Worm (Caenorhabditis elegans) whole organism, L1 larva: ENCODE measurements around the gene rpl-22.

Experiments
- C04F5.9 ChIP-seq: sonication (generic microtip); optimal IDR thresholded peaks from 2 replicates; lab custom pipeline; 2016; ENCODE audit warnings: missing genetic modification characterization, missing compliant biosample characterization
- C34B4.2 ChIP-seq: sonication (generic microtip); optimal IDR thresholded peaks from 2 replicates; lab custom pipeline; 2017; ENCODE audit warnings: mild to moderate bottlenecking, missing genetic modification characterization, missing compliant biosample characterization
- Y116A8C.19 ChIP-seq: sonication (generic microtip); optimal IDR thresholded peaks from 2 replicates; lab custom pipeline; 2016; ENCODE audit warnings: missing compliant biosample characterization, missing genetic modification characterization, borderline replicate concordance
- alr-1 ChIP-seq: fragments of 200-800 bp; sonication (Bioruptor generic); optimal IDR thresholded peaks from 2 replicates; lab custom pipeline; 2018; ENCODE audit warnings: borderline replicate concordance, mild to moderate bottlenecking, missing genetic modification characterization, missing compliant biosample characterization
- ceh-82 ChIP-seq, 3 experiments: fragments of 150-350 bp in 1 of 3; sonication (generic microtip) in 2 of 3; optimal IDR thresholded peaks; 2 replicates each; lab custom pipeline; 2014 to 2017; ENCODE audit warnings: missing biosample characterization in 3 of 3, missing genetic modification characterization in 3 of 3
- ceh-88 ChIP-seq: fragments of 200-800 bp; sonication (Bioruptor generic); IDR thresholded peaks from 2 replicates; pipeline ENCODE4 v1.3.6; 2022; ENCODE audit warnings: missing genetic modification characterization, missing compliant biosample characterization
- ces-1 ChIP-seq: fragments of 150-350 bp; optimal IDR thresholded peaks from 2 replicates; lab custom pipeline; 2014; ENCODE audit warnings: missing biosample characterization, missing genetic modification reagents, missing genetic modification characterization
- dpl-1 ChIP-seq, 3 experiments: fragments of 150-350 bp in 2 of 3; sonication (generic microtip) in 1 of 3; optimal IDR thresholded peaks; 2 replicates each; lab custom pipeline; 2014 to 2017; ENCODE audit warnings: missing biosample characterization in 3 of 3, missing genetic modification characterization in 3 of 3, missing genetic modification reagents in 3 of 3
- efl-1 ChIP-seq, 4 experiments: fragments of 150-350 bp; optimal IDR thresholded peaks in 3 of 4; peaks in 1 of 4; 1 replicate in 1 of 4; 2 replicates in 3 of 4; lab custom pipeline; 2014; ENCODE audit warnings: missing biosample characterization in 2 of 4, missing genetic modification characterization in 2 of 4, missing genetic modification reagents in 2 of 4
- efl-3 ChIP-seq: fragments of 200-800 bp; sonication (Bioruptor generic); optimal IDR thresholded peaks from 2 replicates; lab custom pipeline; 2018; ENCODE audit warnings: mild to moderate bottlenecking, missing genetic modification characterization, missing compliant biosample characterization
- elt-3 ChIP-seq, 6 experiments: fragments of 150-350 bp in 1 of 6; sonication (generic microtip); optimal IDR thresholded peaks; 2 replicates each; lab custom pipeline; 2017 to 2018; ENCODE audit warnings: missing biosample characterization in 6 of 6, missing genetic modification characterization in 6 of 6, inconsistent platforms in 1 of 6
- fkh-10 ChIP-seq: sonication (generic microtip); optimal IDR thresholded peaks from 2 replicates; lab custom pipeline; 2017; ENCODE audit warnings: missing biosample characterization, missing genetic modification reagents, missing genetic modification characterization
- fkh-8 ChIP-seq: sonication (generic microtip); optimal IDR thresholded peaks from 2 replicates; lab custom pipeline; 2016; ENCODE audit warnings: mild to moderate bottlenecking, missing genetic modification characterization, missing compliant biosample characterization
- fos-1 ChIP-seq: fragments of 150-350 bp; optimal IDR thresholded peaks from 2 replicates; lab custom pipeline; 2014; ENCODE audit warnings: missing biosample characterization, missing genetic modification characterization
- grh-1 ChIP-seq: fragments of 200-800 bp; sonication (Bioruptor generic); IDR thresholded peaks from 2 replicates; pipeline ENCODE4 v1.3.6; 2022; ENCODE audit warnings: missing genetic modification reagents, missing genetic modification characterization, missing compliant biosample characterization
- hlh-17 ChIP-seq: fragments of 200-800 bp; sonication (Bioruptor generic); optimal IDR thresholded peaks from 2 replicates; lab custom pipeline; 2018; ENCODE audit warnings: missing genetic modification characterization, mild to moderate bottlenecking, missing compliant biosample characterization, moderate library complexity, borderline replicate concordance
- irx-1 ChIP-seq: sonication (generic microtip); optimal IDR thresholded peaks from 2 replicates; lab custom pipeline; 2016; ENCODE audit warnings: missing genetic modification characterization, missing compliant biosample characterization
- lin-14 ChIP-seq: fragments of 200-800 bp; sonication (Bioruptor generic); optimal IDR thresholded peaks from 2 replicates; lab custom pipeline; 2018; ENCODE audit warnings: mild to moderate bottlenecking, missing genetic modification characterization, moderate library complexity, missing compliant biosample characterization
- lir-3 ChIP-seq: sonication (generic microtip); optimal IDR thresholded peaks from 2 replicates; lab custom pipeline; 2016; ENCODE audit warnings: mild to moderate bottlenecking, missing genetic modification characterization, moderate library complexity, missing compliant biosample characterization; ENCODE audit not compliant: poor library complexity
- lsy-2 ChIP-seq, 2 experiments: fragments of 150-350 bp; optimal IDR thresholded peaks; 2 replicates each; lab custom pipeline; 2014; ENCODE audit warnings: missing biosample characterization in 2 of 2, missing genetic modification characterization in 2 of 2
- mab-9 ChIP-seq: fragments of 200-800 bp; sonication (Bioruptor generic); IDR thresholded peaks from 2 replicates; pipeline ENCODE4 v1.3.6; 2022; ENCODE audit warnings: missing genetic modification reagents, missing genetic modification characterization, missing compliant biosample characterization
- mef-2 ChIP-seq: fragments of 150-350 bp; optimal IDR thresholded peaks from 2 replicates; lab custom pipeline; 2014; ENCODE audit warnings: missing biosample characterization, missing genetic modification characterization
- mep-1 ChIP-seq: fragments of 150-350 bp; optimal IDR thresholded peaks from 2 replicates; lab custom pipeline; 2014; ENCODE audit warnings: missing biosample characterization, missing genetic modification characterization
- nhr-12 ChIP-seq: sonication (generic microtip); optimal IDR thresholded peaks from 2 replicates; lab custom pipeline; 2017; ENCODE audit warnings: missing biosample characterization, missing genetic modification characterization
- nhr-237 ChIP-seq: fragments of 150-350 bp; optimal IDR thresholded peaks from 2 replicates; lab custom pipeline; 2014; ENCODE audit warnings: missing biosample characterization, missing genetic modification characterization
- nhr-47 ChIP-seq: sonication (generic microtip); optimal IDR thresholded peaks from 2 replicates; lab custom pipeline; 2016; ENCODE audit warnings: mild to moderate bottlenecking, missing genetic modification characterization, moderate library complexity, missing compliant biosample characterization
- nhr-71 ChIP-seq: sonication (generic microtip); optimal IDR thresholded peaks from 2 replicates; lab custom pipeline; 2016; ENCODE audit warnings: mild to moderate bottlenecking, missing genetic modification characterization, moderate library complexity, missing compliant biosample characterization
- pag-3 ChIP-seq: sonication (generic microtip); optimal IDR thresholded peaks from 2 replicates; lab custom pipeline; 2017; ENCODE audit warnings: missing genetic modification characterization, mild to moderate bottlenecking, missing compliant biosample characterization, antibody characterized with exemption, borderline replicate concordance; ENCODE audit not compliant: insufficient read depth
- pax-3 ChIP-seq: fragments of 200-800 bp; sonication (Bioruptor generic); optimal IDR thresholded peaks from 2 replicates; lab custom pipeline; 2018; ENCODE audit warnings: mild to moderate bottlenecking, missing genetic modification characterization, moderate library complexity, missing compliant biosample characterization
- pqm-1 ChIP-seq: sonication (generic microtip); optimal IDR thresholded peaks from 3 replicates; lab custom pipeline; 2017; ENCODE audit warnings: missing biosample characterization, missing genetic modification characterization
- skn-1 ChIP-seq: fragments of 150-350 bp; optimal IDR thresholded peaks from 2 replicates; lab custom pipeline; 2014; ENCODE audit warnings: missing biosample characterization, missing genetic modification characterization
- snpc-4 ChIP-seq: fragments of 150-350 bp; optimal IDR thresholded peaks from 2 replicates; lab custom pipeline; 2014; ENCODE audit warnings: missing biosample characterization, missing genetic modification characterization
- sup-37 ChIP-seq: fragments of 200-800 bp; sonication (Bioruptor generic); optimal IDR thresholded peaks from 2 replicates; lab custom pipeline; 2018; ENCODE audit warnings: mild to moderate bottlenecking, missing genetic modification characterization, missing compliant biosample characterization
- tlp-1 ChIP-seq: fragments of 150-350 bp; optimal IDR thresholded peaks from 2 replicates; lab custom pipeline; 2014; ENCODE audit warnings: missing biosample characterization, missing genetic modification characterization
- unc-130 ChIP-seq: fragments of 150-350 bp; optimal IDR thresholded peaks from 2 replicates; lab custom pipeline; 2017; ENCODE audit warnings: missing biosample characterization, missing genetic modification characterization, inconsistent platforms
- unc-62 ChIP-seq: fragments of 150-350 bp; optimal IDR thresholded peaks from 2 replicates; lab custom pipeline; 2014; ENCODE audit warnings: missing biosample characterization, missing genetic modification reagents, missing genetic modification characterization
- vab-15 ChIP-seq: sonication (generic microtip); optimal IDR thresholded peaks from 2 replicates; lab custom pipeline; 2017; ENCODE audit warnings: missing genotype, mild to moderate bottlenecking, missing genetic modification characterization, missing compliant biosample characterization
- zip-4 ChIP-seq: fragments of 200-800 bp; sonication (Bioruptor generic); optimal IDR thresholded peaks from 2 replicates; lab custom pipeline; 2018; ENCODE audit warnings: mild to moderate bottlenecking, missing genetic modification characterization, moderate library complexity, missing compliant biosample characterization
- ztf-11 ChIP-seq, 2 experiments: sonication (generic microtip); optimal IDR thresholded peaks; 2 replicates each; lab custom pipeline; 2016 to 2017; ENCODE audit warnings: missing genetic modification characterization in 2 of 2, missing biosample characterization in 1 of 2, missing compliant biosample characterization in 1 of 2

rpl-22 gene

DNA sequence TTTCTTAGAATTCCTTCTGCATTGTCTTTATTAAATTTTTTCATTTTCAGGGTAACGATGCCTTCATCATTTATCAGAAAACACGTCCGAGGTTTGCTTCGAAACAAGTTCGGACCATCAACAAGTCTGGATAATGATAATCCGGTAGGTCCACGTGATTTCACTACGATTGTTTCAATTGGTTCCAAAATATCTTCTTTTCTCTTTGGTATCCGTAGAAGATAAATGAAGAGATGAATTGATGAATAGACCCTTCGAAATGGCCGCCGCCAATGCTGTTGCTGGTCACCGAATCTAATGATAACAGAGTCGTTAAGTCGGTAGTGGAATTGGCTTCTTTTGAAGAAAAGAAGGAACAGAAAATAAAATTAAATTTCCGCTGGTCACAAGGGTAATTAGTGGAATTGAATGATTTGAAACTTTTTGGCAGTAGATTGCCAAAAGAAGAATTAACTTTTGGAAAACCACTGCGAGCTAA, 5.5 kb upstream of the rpl-22 start, which contains the start of gene F33G12.6 (continued):
- TF ChIP-seq lin-14 (peak; percentile 69), snpc-4 (no peak), unc-130 (peak; percentile 40), alr-1 (tag; lab: Kevin White, UChicago) (no peak), ztf-11 (tag; optimal IDR thresholded peaks at IDR 0.05; lab: Kevin White, UChicago) (no peak), ceh-88 (GFP tag; lab: Robert Waterston, UW) (no peak), ces-1 (GFP tag; lab: Kevin White, UChicago) (no peak), fkh-10 (no peak), C04F5.9 (tag; lab: Kevin White, UChicago) (no peak), zip-4 (GFP tag; lab: Kevin White, UChicago) (no peak), pqm-1 (tag; lab: Kevin White, UChicago) (no peak), irx-1 (tag; lab: Kevin White, UChicago) (no peak), pag-3 (no peak), pax-3 (tag; lab: Kevin White, UChicago) (no peak), ceh-82 (tag; optimal IDR thresholded peaks at IDR 0.05; lab: Kevin White, UChicago) (no peak), tlp-1 (tag; lab: Kevin White, UChicago) (no peak), mep-1 (tag; lab: Kevin White, UChicago) (peak; percentile 52), unc-62 (no peak), fos-1 (tag; lab: Kevin White, UChicago) (no peak), nhr-71 (tag; lab: Kevin White, UChicago) (peak; percentile 24), nhr-237 (tag; lab: Kevin White, UChicago) (no peak), efl-3 (GFP tag; lab: Kevin White, UChicago) (no peak), hlh-17 (GFP tag; lab: Kevin White, UChicago) (no peak), nhr-47 (no peak), elt-3 (tag; optimal IDR thresholded peaks at IDR 0.05; lab: Kevin White, UChicago) (peak in 2 of 6 experiments; percentile 19 to 46), mab-9 (GFP tag; lab: Robert Waterston, UW) (no peak), nhr-12 (tag; lab: Kevin White, UChicago) (no peak), grh-1 (no peak), skn-1 (tag; lab: Kevin White, UChicago) (no peak), lsy-2 (tag; optimal IDR thresholded peaks at IDR 0.05; lab: Kevin White, UChicago) (peak in 1 of 2 experiments; percentile 15), C34B4.2 (tag; lab: Kevin White, UChicago) (no peak), mef-2 (tag; lab: Kevin White, UChicago) (no peak), dpl-1 (GFP tag; optimal IDR thresholded peaks at IDR 0.05; lab: Kevin White, UChicago) (no peak), lir-3 (tag; lab: Kevin White, UChicago) (no peak), sup-37 (GFP tag; lab: Kevin White, UChicago) (no peak), vab-15 (tag; lab: Kevin White, UChicago) (no peak), fkh-8 (tag; lab: Kevin White, UChicago) (no peak)

DNA sequence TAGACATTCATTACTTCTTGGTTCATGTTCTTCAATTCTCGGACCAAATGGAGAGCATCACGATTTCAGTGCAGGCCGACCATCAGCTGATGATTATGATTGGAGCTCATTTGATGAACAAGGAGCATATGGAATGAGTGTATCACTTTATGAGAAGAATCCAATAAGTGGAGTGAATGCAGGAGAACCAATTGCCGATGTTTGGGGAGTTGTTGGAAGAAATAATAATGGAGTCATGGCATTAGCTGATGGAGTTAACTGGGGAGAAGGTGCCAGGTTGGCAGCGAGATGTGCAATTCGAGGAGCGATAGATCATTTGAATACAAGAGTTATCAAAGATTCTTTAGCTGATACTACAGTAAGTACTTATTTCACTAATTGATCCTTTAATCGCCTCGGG, 4.6 kb upstream of the rpl-22 start:
- TF ChIP-seq Y116A8C.19 (tag; lab: Kevin White, UChicago), result no peak
- TF ChIP-seq efl-1 (optimal IDR thresholded peaks at IDR 0.05; lab: Kevin White, UChicago), result no peak
- peak in 1 of 2 experiments; percentile 93 for TF ChIP-seq efl-1 (GFP tag; optimal IDR thresholded peaks at IDR 0.05 in 1 of 2; lab: Kevin White, UChicago)
